Fruit fly (Drosophila melanogaster): ENCODE results near the gene red.

DNA sequence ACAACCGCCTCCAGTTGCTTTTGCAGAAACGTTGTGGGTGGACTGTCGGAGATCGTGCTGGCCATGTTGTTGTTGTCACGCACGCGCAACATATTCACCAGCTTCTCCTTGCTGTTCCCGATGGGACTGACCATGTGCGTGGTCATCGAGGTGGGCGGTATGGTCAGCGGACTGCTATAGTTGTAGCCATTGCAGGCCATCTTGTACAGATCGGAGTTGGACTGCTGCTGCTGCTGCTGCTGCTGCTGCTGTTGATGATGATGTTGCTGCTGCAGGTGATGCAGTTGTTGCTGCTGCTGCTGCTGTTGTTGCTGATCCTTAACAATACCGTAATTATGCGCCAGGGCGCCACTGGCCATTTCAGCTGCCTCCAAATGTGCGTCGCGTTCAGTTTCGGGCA lies 55.9 kb downstream of the red start:
- TF ChIP-seq CG8478 (optimal IDR thresholded peaks at IDR 0.05) (no peak), CTCF (optimal IDR thresholded peaks at IDR 0.05) (no peak)

Measured in S2 (cell line).